Fruit fly (Drosophila melanogaster): ENCODE measurements around the gene CG42716.

dm6 chr3L:16043782-16044352 lies 10.3 kb downstream of the CG42716 start:
- TF ChIP-seq EcR (GFP tag; optimal IDR thresholded peaks at IDR 0.05): no peak
- no peak for TF ChIP-seq psq (optimal IDR thresholded peaks at IDR 0.05)
- TF ChIP-seq CG8478 (optimal IDR thresholded peaks at IDR 0.05): no peak
